Worm (Caenorhabditis elegans) whole organism, L1 larva: ENCODE measurements around the gene spe-36.
A peak's percentile ranks its signal among the peaks of the same experiment; 100 is the strongest.

Experiments used
- C04F5.9 ChIP-seq: sonication (generic microtip); optimal IDR thresholded peaks from 2 replicates; lab custom pipeline; 2016; ENCODE audit warnings: missing genetic modification characterization, missing compliant biosample characterization
- C16A3.4 ChIP-seq: fragments of 150-350 bp; optimal IDR thresholded peaks from 2 replicates; lab custom pipeline; 2014; ENCODE audit warnings: missing biosample characterization, missing genetic modification characterization
- C34B4.2 ChIP-seq: sonication (generic microtip); optimal IDR thresholded peaks from 2 replicates; lab custom pipeline; 2017; ENCODE audit warnings: mild to moderate bottlenecking, missing genetic modification characterization, missing compliant biosample characterization
- F16B12.6 ChIP-seq: fragments of 150-350 bp; optimal IDR thresholded peaks from 2 replicates; lab custom pipeline; 2014; ENCODE audit warnings: missing biosample characterization, missing genetic modification characterization
- Y116A8C.19 ChIP-seq: sonication (generic microtip); optimal IDR thresholded peaks from 2 replicates; lab custom pipeline; 2016; ENCODE audit warnings: missing compliant biosample characterization, missing genetic modification characterization, borderline replicate concordance
- alr-1 ChIP-seq: fragments of 200-800 bp; sonication (Bioruptor generic); optimal IDR thresholded peaks from 2 replicates; lab custom pipeline; 2018; ENCODE audit warnings: borderline replicate concordance, mild to moderate bottlenecking, missing genetic modification characterization, missing compliant biosample characterization
- aly-2 ChIP-seq: fragments of 150-350 bp; optimal IDR thresholded peaks from 2 replicates; lab custom pipeline; 2014; ENCODE audit warnings: missing biosample characterization, missing genetic modification characterization
- ama-1 ChIP-seq: fragments of 150-350 bp; optimal IDR thresholded peaks from 2 replicates; lab custom pipeline; 2014
- blmp-1 ChIP-seq: fragments of 150-350 bp; optimal IDR thresholded peaks from 2 replicates; lab custom pipeline; 2014; ENCODE audit warnings: missing biosample characterization, missing genetic modification characterization
- ceh-8 ChIP-seq: fragments of 200-800 bp; sonication (Bioruptor generic); optimal IDR thresholded peaks from 2 replicates; lab custom pipeline; 2018; ENCODE audit warnings: mild to moderate bottlenecking, missing genetic modification characterization, moderate library complexity, missing compliant biosample characterization
- ceh-82 ChIP-seq, 3 experiments: fragments of 150-350 bp in 1 of 3; sonication (generic microtip) in 2 of 3; optimal IDR thresholded peaks; 2 replicates each; lab custom pipeline; 2014 to 2017; ENCODE audit warnings: missing biosample characterization in 3 of 3, missing genetic modification characterization in 3 of 3
- ceh-90 ChIP-seq: sonication (generic microtip); optimal IDR thresholded peaks from 2 replicates; lab custom pipeline; 2016; ENCODE audit warnings: missing genetic modification characterization, missing compliant biosample characterization
- dpl-1 ChIP-seq, 3 experiments: fragments of 150-350 bp in 2 of 3; sonication (generic microtip) in 1 of 3; optimal IDR thresholded peaks; 2 replicates each; lab custom pipeline; 2014 to 2017; ENCODE audit warnings: missing biosample characterization in 3 of 3, missing genetic modification characterization in 3 of 3, missing genetic modification reagents in 3 of 3
- efl-1 ChIP-seq, 4 experiments: fragments of 150-350 bp; optimal IDR thresholded peaks in 3 of 4; peaks in 1 of 4; 1 replicate in 1 of 4; 2 replicates in 3 of 4; lab custom pipeline; 2014; ENCODE audit warnings: missing biosample characterization in 2 of 4, missing genetic modification characterization in 2 of 4, missing genetic modification reagents in 2 of 4
- efl-3 ChIP-seq: fragments of 200-800 bp; sonication (Bioruptor generic); optimal IDR thresholded peaks from 2 replicates; lab custom pipeline; 2018; ENCODE audit warnings: mild to moderate bottlenecking, missing genetic modification characterization, missing compliant biosample characterization
- egl-27 ChIP-seq, 2 experiments: fragments of 150-350 bp in 1 of 2; sonication (generic microtip); optimal IDR thresholded peaks; 3 replicates each; lab custom pipeline; 2017 to 2018; ENCODE audit warnings: missing biosample characterization in 2 of 2, missing genetic modification characterization in 2 of 2, missing genetic modification reagents in 2 of 2
- elt-3 ChIP-seq, 6 experiments: fragments of 150-350 bp in 1 of 6; sonication (generic microtip); optimal IDR thresholded peaks; 2 replicates each; lab custom pipeline; 2017 to 2018; ENCODE audit warnings: missing biosample characterization in 6 of 6, missing genetic modification characterization in 6 of 6, inconsistent platforms in 1 of 6
- ets-5 ChIP-seq: fragments of 200-800 bp; sonication (Bioruptor generic); IDR thresholded peaks from 2 replicates; pipeline ENCODE4 v1.3.6; 2022; ENCODE audit warnings: missing genetic modification characterization, missing compliant biosample characterization
- fkh-10 ChIP-seq: sonication (generic microtip); optimal IDR thresholded peaks from 2 replicates; lab custom pipeline; 2017; ENCODE audit warnings: missing biosample characterization, missing genetic modification reagents, missing genetic modification characterization
- fkh-4 ChIP-seq: sonication (generic microtip); optimal IDR thresholded peaks from 2 replicates; lab custom pipeline; 2016; ENCODE audit warnings: missing compliant biosample characterization, missing genetic modification characterization, borderline replicate concordance
- fos-1 ChIP-seq: fragments of 150-350 bp; optimal IDR thresholded peaks from 2 replicates; lab custom pipeline; 2014; ENCODE audit warnings: missing biosample characterization, missing genetic modification characterization
- hlh-17 ChIP-seq: fragments of 200-800 bp; sonication (Bioruptor generic); optimal IDR thresholded peaks from 2 replicates; lab custom pipeline; 2018; ENCODE audit warnings: missing genetic modification characterization, mild to moderate bottlenecking, missing compliant biosample characterization, moderate library complexity, borderline replicate concordance
- hlh-4 ChIP-seq: sonication (generic microtip); optimal IDR thresholded peaks from 2 replicates; lab custom pipeline; 2016; ENCODE audit warnings: mild to moderate bottlenecking, missing genetic modification characterization, missing compliant biosample characterization
- lin-13 ChIP-seq: fragments of 150-350 bp; optimal IDR thresholded peaks from 2 replicates; lab custom pipeline; 2014; ENCODE audit warnings: missing biosample characterization, missing genetic modification reagents, missing genetic modification characterization
- lin-39 ChIP-seq: fragments of 150-350 bp; optimal IDR thresholded peaks from 2 replicates; lab custom pipeline; 2014; ENCODE audit warnings: missing biosample characterization, missing genetic modification reagents, missing genetic modification characterization
- lir-3 ChIP-seq: sonication (generic microtip); optimal IDR thresholded peaks from 2 replicates; lab custom pipeline; 2016; ENCODE audit warnings: mild to moderate bottlenecking, missing genetic modification characterization, moderate library complexity, missing compliant biosample characterization; ENCODE audit not compliant: poor library complexity
- mab-9 ChIP-seq: fragments of 200-800 bp; sonication (Bioruptor generic); IDR thresholded peaks from 2 replicates; pipeline ENCODE4 v1.3.6; 2022; ENCODE audit warnings: missing genetic modification reagents, missing genetic modification characterization, missing compliant biosample characterization
- mdl-1 ChIP-seq, 2 experiments: fragments of 150-350 bp; optimal IDR thresholded peaks; 2 replicates each; lab custom pipeline; 2014 to 2017; ENCODE audit warnings: missing biosample characterization in 2 of 2, missing genetic modification characterization in 2 of 2, inconsistent platforms in 1 of 2
- nhr-12 ChIP-seq: sonication (generic microtip); optimal IDR thresholded peaks from 2 replicates; lab custom pipeline; 2017; ENCODE audit warnings: missing biosample characterization, missing genetic modification characterization
- nhr-19 ChIP-seq: fragments of 200-800 bp; sonication (Bioruptor generic); conservative IDR thresholded peaks from 2 replicates; pipeline ENCODE4 v1.3.6; 2022; ENCODE audit warnings: missing genetic modification characterization, missing compliant biosample characterization
- nhr-71 ChIP-seq: sonication (generic microtip); optimal IDR thresholded peaks from 2 replicates; lab custom pipeline; 2016; ENCODE audit warnings: mild to moderate bottlenecking, missing genetic modification characterization, moderate library complexity, missing compliant biosample characterization
- nhr-76 ChIP-seq: sonication (generic microtip); optimal IDR thresholded peaks from 2 replicates; lab custom pipeline; 2017; ENCODE audit warnings: missing biosample characterization, missing genetic modification characterization
- nhr-77 ChIP-seq: fragments of 150-350 bp; optimal IDR thresholded peaks from 2 replicates; lab custom pipeline; 2014; ENCODE audit warnings: missing biosample characterization, missing genetic modification characterization
- nhr-84 ChIP-seq: sonication (generic microtip); optimal IDR thresholded peaks from 2 replicates; lab custom pipeline; 2017; ENCODE audit warnings: missing biosample characterization, missing genetic modification characterization
- nhr-85 ChIP-seq: sonication (generic microtip); peaks from one replicate; lab custom pipeline; 2016; ENCODE audit warnings: missing genetic modification characterization, inconsistent platforms, missing compliant biosample characterization
- nhr-90 ChIP-seq: sonication (generic microtip); optimal IDR thresholded peaks from 2 replicates; lab custom pipeline; 2016; ENCODE audit warnings: mild to moderate bottlenecking, missing genetic modification characterization, missing compliant biosample characterization; ENCODE audit not compliant: poor library complexity
- pag-3 ChIP-seq: sonication (generic microtip); optimal IDR thresholded peaks from 2 replicates; lab custom pipeline; 2017; ENCODE audit warnings: missing genetic modification characterization, mild to moderate bottlenecking, missing compliant biosample characterization, antibody characterized with exemption, borderline replicate concordance; ENCODE audit not compliant: insufficient read depth
- pqm-1 ChIP-seq: sonication (generic microtip); optimal IDR thresholded peaks from 3 replicates; lab custom pipeline; 2017; ENCODE audit warnings: missing biosample characterization, missing genetic modification characterization
- rnt-1 ChIP-seq: sonication (generic microtip); optimal IDR thresholded peaks from 2 replicates; lab custom pipeline; 2016; ENCODE audit warnings: mild to moderate bottlenecking, missing genetic modification characterization, moderate library complexity, missing compliant biosample characterization
- skn-1 ChIP-seq: fragments of 150-350 bp; optimal IDR thresholded peaks from 2 replicates; lab custom pipeline; 2014; ENCODE audit warnings: missing biosample characterization, missing genetic modification characterization
- snu-23 ChIP-seq: sonication (generic microtip); optimal IDR thresholded peaks from 2 replicates; lab custom pipeline; 2016; ENCODE audit warnings: missing genetic modification characterization, missing compliant biosample characterization
- sox-4 ChIP-seq: sonication (generic microtip); optimal IDR thresholded peaks from 2 replicates; lab custom pipeline; 2016; ENCODE audit warnings: missing genetic modification characterization, missing compliant biosample characterization
- sup-37 ChIP-seq: fragments of 200-800 bp; sonication (Bioruptor generic); optimal IDR thresholded peaks from 2 replicates; lab custom pipeline; 2018; ENCODE audit warnings: mild to moderate bottlenecking, missing genetic modification characterization, missing compliant biosample characterization
- tbx-2 ChIP-seq: sonication (generic microtip); optimal IDR thresholded peaks from 2 replicates; lab custom pipeline; 2016; ENCODE audit warnings: missing genetic modification characterization, missing compliant biosample characterization
- unc-130 ChIP-seq: fragments of 150-350 bp; optimal IDR thresholded peaks from 2 replicates; lab custom pipeline; 2017; ENCODE audit warnings: missing biosample characterization, missing genetic modification characterization, inconsistent platforms
- unc-30 ChIP-seq: sonication (generic microtip); optimal IDR thresholded peaks from 2 replicates; lab custom pipeline; 2017; ENCODE audit warnings: missing biosample characterization, missing genetic modification characterization
- unc-86 ChIP-seq: sonication (generic microtip); optimal IDR thresholded peaks from 2 replicates; lab custom pipeline; 2016; ENCODE audit warnings: missing genetic modification characterization, missing compliant biosample characterization
- vab-15 ChIP-seq: sonication (generic microtip); optimal IDR thresholded peaks from 2 replicates; lab custom pipeline; 2017; ENCODE audit warnings: missing genotype, mild to moderate bottlenecking, missing genetic modification characterization, missing compliant biosample characterization
- zag-1 ChIP-seq: fragments of 150-350 bp; optimal IDR thresholded peaks from 2 replicates; lab custom pipeline; 2014; ENCODE audit warnings: missing biosample characterization, missing genetic modification characterization
- zip-4 ChIP-seq: fragments of 200-800 bp; sonication (Bioruptor generic); optimal IDR thresholded peaks from 2 replicates; lab custom pipeline; 2018; ENCODE audit warnings: mild to moderate bottlenecking, missing genetic modification characterization, moderate library complexity, missing compliant biosample characterization
- ztf-11 ChIP-seq, 2 experiments: sonication (generic microtip); optimal IDR thresholded peaks; 2 replicates each; lab custom pipeline; 2016 to 2017; ENCODE audit warnings: missing genetic modification characterization in 2 of 2, missing biosample characterization in 1 of 2, missing compliant biosample characterization in 1 of 2
- ztf-4 ChIP-seq: fragments of 150-350 bp; optimal IDR thresholded peaks from 2 replicates; lab custom pipeline; 2014; ENCODE audit warnings: missing biosample characterization, missing genetic modification characterization

spe-36 gene

ce11 chrIV:11566146-11566545, 25.9 kb downstream of the spe-36 start, which contains the start of gene sec-24.1 (continued):
- peak; percentile 89 for TF ChIP-seq lin-39 (tag; lab: Kevin White, UChicago)
- no peak for TF ChIP-seq hlh-17 (GFP tag; lab: Kevin White, UChicago)
- peak; percentile 93 for TF ChIP-seq nhr-19 (GFP tag; lab: Robert Waterston, UW)
- peak; percentile 28 for TF ChIP-seq C34B4.2 (tag; lab: Kevin White, UChicago)
- peak; percentile 83 for TF ChIP-seq fos-1 (tag; lab: Kevin White, UChicago)
- TF ChIP-seq blmp-1 (tag; lab: Kevin White, UChicago) = peak; percentile 28
- peak; percentile 88 for TF ChIP-seq skn-1 (tag; lab: Kevin White, UChicago)
- TF ChIP-seq mdl-1 (tag; optimal IDR thresholded peaks at IDR 0.05; lab: Kevin White, UChicago) = peak in 1 of 2 experiments; percentile 83
- TF ChIP-seq nhr-76 = no peak
- TF ChIP-seq unc-130 = peak; percentile 94
- no peak for TF ChIP-seq hlh-4 (tag; lab: Kevin White, UChicago)
- TF ChIP-seq ztf-11 (tag; optimal IDR thresholded peaks at IDR 0.05; lab: Kevin White, UChicago) = peak in 1 of 2 experiments; percentile 65
- peak; percentile 79 for TF ChIP-seq sox-4 (tag; lab: Kevin White, UChicago)
- TF ChIP-seq C04F5.9 = peak; percentile 99
- no peak for TF ChIP-seq egl-27 (tag; optimal IDR thresholded peaks at IDR 0.05; lab: Kevin White, UChicago)
- no peak for TF ChIP-seq pqm-1 (tag; lab: Kevin White, UChicago)
- TF ChIP-seq unc-86 (tag; lab: Kevin White, UChicago) = peak; percentile 88
- TF ChIP-seq alr-1 (tag; lab: Kevin White, UChicago) = no peak
- TF ChIP-seq lin-13 (GFP tag; lab: Kevin White, UChicago) = peak; percentile 75
- peak; percentile 92 for TF ChIP-seq nhr-90 (tag; lab: Kevin White, UChicago)
- no peak for TF ChIP-seq vab-15
- TF ChIP-seq elt-3 (tag; optimal IDR thresholded peaks at IDR 0.05; lab: Kevin White, UChicago) = peak in 2 of 6 experiments; percentile 62 to 97
- TF ChIP-seq aly-2 (tag; lab: Kevin White, UChicago) = peak; percentile 73
- TF ChIP-seq dpl-1 (GFP tag; optimal IDR thresholded peaks at IDR 0.05; lab: Kevin White, UChicago) = peak; percentile 91 to 95 (median 92)
- no peak for TF ChIP-seq ama-1
- TF ChIP-seq pag-3 (tag; lab: Kevin White, UChicago) = no peak
- TF ChIP-seq ets-5 (GFP tag; lab: Robert Waterston, UW) = no peak
- TF ChIP-seq fkh-4 (tag; lab: Kevin White, UChicago) = peak; percentile 55
- no peak for TF ChIP-seq ceh-90
- peak; percentile 95 for TF ChIP-seq rnt-1
- TF ChIP-seq nhr-77 (tag; lab: Kevin White, UChicago) = peak; percentile 26
- TF ChIP-seq ceh-8 (GFP tag; lab: Kevin White, UChicago) = peak; percentile 69
- TF ChIP-seq sup-37 (GFP tag; lab: Kevin White, UChicago) = peak; percentile 85
- peak; percentile 96 for TF ChIP-seq nhr-71 (tag; lab: Kevin White, UChicago)
- TF ChIP-seq efl-3 (GFP tag; lab: Kevin White, UChicago) = no peak
- peak; percentile 82 to 92 (median 91) for TF ChIP-seq ceh-82 (tag; optimal IDR thresholded peaks at IDR 0.05; lab: Kevin White, UChicago)
- TF ChIP-seq zip-4 (GFP tag; lab: Kevin White, UChicago) = peak; percentile 79
- TF ChIP-seq snu-23 = peak; percentile 97
- TF ChIP-seq Y116A8C.19 (tag; lab: Kevin White, UChicago) = no peak
- TF ChIP-seq F16B12.6 = peak; percentile 60
- no peak for TF ChIP-seq nhr-84
- peak; percentile 93 for TF ChIP-seq tbx-2 (tag; lab: Kevin White, UChicago)
- TF ChIP-seq nhr-85 (tag; lab: Kevin White, UChicago) = peak; percentile 95
- TF ChIP-seq C16A3.4 (tag; lab: Kevin White, UChicago) = peak; percentile 93
- TF ChIP-seq fkh-10 (GFP tag; lab: Kevin White, UChicago) = peak; percentile 11
- TF ChIP-seq ztf-4 = peak; percentile 83
- peak; percentile 79 for TF ChIP-seq lir-3 (tag; lab: Kevin White, UChicago)
- peak; percentile 93 to 97 for TF ChIP-seq efl-1 (optimal IDR thresholded peaks at IDR 0.05; lab: Kevin White, UChicago)
- peak; percentile 91 to 100 for TF ChIP-seq efl-1 (GFP tag; optimal IDR thresholded peaks at IDR 0.05 in 1 of 2; lab: Kevin White, UChicago)
- no peak for TF ChIP-seq nhr-12 (tag; lab: Kevin White, UChicago)
- TF ChIP-seq mab-9 (GFP tag; lab: Robert Waterston, UW) = peak; percentile 29; the same call in 1 of the 2 replicates
- TF ChIP-seq unc-30 (tag; lab: Kevin White, UChicago) = no peak
- TF ChIP-seq zag-1 (tag; lab: Kevin White, UChicago) = no peak
